Fruit fly (Drosophila melanogaster) whole organism, pupa: ENCODE results near the gene CG42299.

Experiments used
- CG10348 ChIP-seq: fragments of 200-800 bp; sonication (Bioruptor generic); IDR thresholded peaks from 2 replicates; pipeline ENCODE4 v1.3.6; 2022; ENCODE audit warnings: missing biosample characterization, missing genetic modification characterization
- CG12605 ChIP-seq: fragments of 200-800 bp; sonication (Bioruptor generic); IDR thresholded peaks from 2 replicates; pipeline ENCODE4 v1.3.6; 2022; ENCODE audit warnings: missing biosample characterization, missing genetic modification characterization
- CG13204 ChIP-seq: fragments of 200-800 bp; sonication (Bioruptor generic); optimal IDR thresholded peaks from 2 replicates; lab custom pipeline; 2018; ENCODE audit warnings: missing biosample characterization, mild to moderate bottlenecking, missing genetic modification characterization, moderate library complexity
- CG14655 ChIP-seq: fragments of 200-800 bp; sonication (Bioruptor generic); optimal IDR thresholded peaks from 3 replicates; lab custom pipeline; 2017; ENCODE audit warnings: mild to moderate bottlenecking, missing biosample characterization, missing genetic modification reagents, missing genetic modification characterization
- CG15710 ChIP-seq: fragments of 200-800 bp; sonication (Bioruptor generic); optimal IDR thresholded peaks from 2 replicates; lab custom pipeline; 2018; ENCODE audit warnings: missing biosample characterization, mild to moderate bottlenecking, missing genetic modification characterization, moderate library complexity
- CG17806 ChIP-seq: fragments of 200-800 bp; sonication (Bioruptor generic); optimal IDR thresholded peaks from 2 replicates; lab custom pipeline; 2018; ENCODE audit warnings: missing biosample characterization, mild to moderate bottlenecking, missing genetic modification characterization, moderate library complexity
- CG32121 ChIP-seq: fragments of 200-800 bp; sonication (Bioruptor generic); IDR thresholded peaks from 2 replicates; pipeline ENCODE4 v1.3.6; 2022; ENCODE audit warnings: missing biosample characterization, missing genetic modification characterization
- CG34367 ChIP-seq: fragments of 200-800 bp; sonication (Bioruptor generic); optimal IDR thresholded peaks from 2 replicates; lab custom pipeline; 2018; ENCODE audit warnings: missing biosample characterization, mild to moderate bottlenecking, missing genetic modification characterization
- CG4496 ChIP-seq: fragments of 200-800 bp; sonication (Bioruptor generic); IDR thresholded peaks from 3 replicates; pipeline ENCODE4 v1.3.6; 2022; ENCODE audit warnings: missing biosample characterization, missing genetic modification characterization
- CG8159 ChIP-seq: fragments of 200-800 bp; sonication (Bioruptor generic); optimal IDR thresholded peaks from 3 replicates; lab custom pipeline; 2018; ENCODE audit warnings: missing biosample characterization, mild to moderate bottlenecking, missing genetic modification characterization, moderate library complexity
- CG8301 ChIP-seq: fragments of 200-800 bp; sonication (Bioruptor generic); optimal IDR thresholded peaks from 2 replicates; lab custom pipeline; 2018; ENCODE audit warnings: missing biosample characterization, mild to moderate bottlenecking, missing genetic modification characterization
- CG9948 ChIP-seq: fragments of 200-800 bp; sonication (Bioruptor generic); optimal IDR thresholded peaks from 2 replicates; lab custom pipeline; 2018; ENCODE audit warnings: missing biosample characterization, mild to moderate bottlenecking, missing genetic modification characterization, moderate library complexity
- D1 ChIP-seq: fragments of 200-800 bp; sonication (Bioruptor generic); optimal IDR thresholded peaks from 2 replicates; lab custom pipeline; 2018; ENCODE audit warnings: missing biosample characterization, mild to moderate bottlenecking, missing genetic modification characterization, moderate library complexity
- EcR ChIP-seq: fragments of 200-800 bp; sonication (Bioruptor generic); optimal IDR thresholded peaks from 3 replicates; lab custom pipeline; 2019; ENCODE audit warnings: missing biosample characterization, missing genetic modification characterization, mild to moderate bottlenecking, moderate library complexity, missing genetic modification reagents
- Ets98B ChIP-seq: fragments of 200-800 bp; sonication (Bioruptor generic); IDR thresholded peaks from 2 replicates; pipeline ENCODE4 v1.3.6; 2022; ENCODE audit warnings: missing biosample characterization, missing genetic modification characterization
- Pif1A ChIP-seq: fragments of 200-800 bp; sonication (Bioruptor generic); optimal IDR thresholded peaks from 3 replicates; lab custom pipeline; 2016; ENCODE audit warnings: missing biosample characterization, missing genetic modification characterization
- Pif1B ChIP-seq: fragments of 200-800 bp; sonication (Bioruptor generic); optimal IDR thresholded peaks from 3 replicates; lab custom pipeline; 2016; ENCODE audit warnings: missing biosample characterization, missing genetic modification characterization
- Snoo ChIP-seq: fragments of 200-800 bp; sonication (Bioruptor generic); optimal IDR thresholded peaks from 3 replicates; lab custom pipeline; 2017; ENCODE audit warnings: missing biosample characterization, mild to moderate bottlenecking, missing genetic modification characterization, inconsistent platforms
- fd96Ca ChIP-seq: fragments of 200-800 bp; sonication (Bioruptor generic); IDR thresholded peaks from 3 replicates; pipeline ENCODE4 v1.3.6; 2022; ENCODE audit warnings: missing biosample characterization, missing genetic modification characterization
- gl ChIP-seq: fragments of 200-800 bp; sonication (Bioruptor generic); optimal IDR thresholded peaks from 2 replicates; lab custom pipeline; 2018; ENCODE audit warnings: missing biosample characterization, mild to moderate bottlenecking, missing genetic modification characterization
- rn ChIP-seq: fragments of 200-800 bp; sonication (Bioruptor generic); IDR thresholded peaks from 2 replicates; pipeline ENCODE4 v1.3.6; 2022; ENCODE audit warnings: missing biosample characterization, missing genetic modification characterization

CG42299 gene

DNA sequence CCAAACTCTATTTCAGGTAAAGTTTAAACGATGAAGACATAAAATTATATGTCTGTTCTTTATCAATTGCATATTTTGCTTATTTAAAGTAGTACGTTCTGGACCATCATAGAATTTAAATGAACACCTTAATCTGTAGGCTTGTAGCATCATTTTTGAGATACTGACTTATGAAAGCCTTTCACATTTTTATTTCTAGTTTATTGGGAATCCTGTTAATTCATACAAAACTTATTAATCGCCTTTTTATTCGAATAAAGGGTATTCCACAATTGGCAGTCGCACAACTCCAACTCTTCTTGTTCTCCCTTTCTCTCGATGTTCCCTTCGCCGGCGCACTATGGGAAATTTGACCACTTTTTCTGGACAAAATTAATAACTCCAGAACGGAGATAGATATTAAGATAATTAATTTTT is 23.0 kb downstream of the CG42299 start:
- TF ChIP-seq CG13204 (GFP tag; lab: Kevin White, UChicago) (no peak), CG8159 (tag; lab: Kevin White, UChicago) (peak; percentile 44), Snoo (tag; lab: Kevin White, UChicago) (peak; percentile 45), CG9948 (tag; lab: Kevin White, UChicago) (peak; percentile 28), CG17806 (peak; percentile 32), CG32121 (GFP tag; lab: Robert Waterston, UW) (no peak), CG4496 (GFP tag; lab: Robert Waterston, UW) (no peak), CG10348 (GFP tag; lab: Robert Waterston, UW) (no peak), Pif1B (GFP tag; lab: Kevin White, UChicago) (peak; percentile 40), CG8301 (tag; lab: Kevin White, UChicago) (peak; percentile 37), D1 (tag; lab: Kevin White, UChicago) (no peak), Ets98B (no peak), Pif1A (GFP tag; lab: Kevin White, UChicago) (peak; percentile 41), fd96Ca (GFP tag; lab: Robert Waterston, UW) (no peak), CG14655 (GFP tag; lab: Kevin White, UChicago) (peak; percentile 56), CG15710 (peak; percentile 40), CG34367 (peak; percentile 9), EcR (no peak), gl (tag; lab: Kevin White, UChicago) (no peak), rn (GFP tag; lab: Robert Waterston, UW) (no peak)
- TF ChIP-seq, all 21 proteins: peak for 10

- TF ChIP-seq CG4496 (GFP tag; lab: Robert Waterston, UW) = peak; percentile 77
- TF ChIP-seq Snoo (tag; lab: Kevin White, UChicago) = peak; percentile 24
- TF ChIP-seq CG8159 (tag; lab: Kevin White, UChicago) = peak; percentile 41
- peak; percentile 80; the same call in 1 of the 2 replicates for TF ChIP-seq CG32121 (GFP tag; lab: Robert Waterston, UW)
- TF ChIP-seq Ets98B = peak; percentile 65
- TF ChIP-seq CG9948 (tag; lab: Kevin White, UChicago) = peak; percentile 21
- 0 out of 2 replicates have a peak, but pooled peaks have one; percentile 33 for TF ChIP-seq CG12605
- peak; percentile 53 for TF ChIP-seq CG14655 (GFP tag; lab: Kevin White, UChicago)
- TF ChIP-seq Pif1A (GFP tag; lab: Kevin White, UChicago) = peak; percentile 28
- peak; percentile 40 for TF ChIP-seq CG15710
- peak; percentile 68 for TF ChIP-seq rn (GFP tag; lab: Robert Waterston, UW)
- no peak for TF ChIP-seq Pif1B (GFP tag; lab: Kevin White, UChicago)
- no peak for TF ChIP-seq CG13204 (GFP tag; lab: Kevin White, UChicago)
- peak; percentile 51; the same call in 1 of the 2 replicates for TF ChIP-seq CG10348 (GFP tag; lab: Robert Waterston, UW)
- peak; percentile 49 for TF ChIP-seq CG8301 (tag; lab: Kevin White, UChicago)
- TF ChIP-seq EcR = no peak
- no peak for TF ChIP-seq D1 (tag; lab: Kevin White, UChicago)
- TF ChIP-seq CG34367 = peak; percentile 15
- peak; percentile 36 for TF ChIP-seq CG17806
- peak; percentile 61; the same call in 1 of the 3 replicates for TF ChIP-seq fd96Ca (GFP tag; lab: Robert Waterston, UW)
- no peak for TF ChIP-seq gl (tag; lab: Kevin White, UChicago)
- TF ChIP-seq, all 21 proteins: peak for 16
Observed at dm6 chrX:15549055-15549454, 26.4 kb downstream of the CG42299 start.

dm6 chrX:15545467-15546197 is 29.9 kb downstream of the CG42299 start:
- TF ChIP-seq CG34367 = no peak
- TF ChIP-seq Ets98B = no peak
- no peak for TF ChIP-seq CG15710
- no peak for TF ChIP-seq EcR
- TF ChIP-seq CG32121 (GFP tag; lab: Robert Waterston, UW) = no peak
- TF ChIP-seq Pif1A (GFP tag; lab: Kevin White, UChicago) = no peak
- TF ChIP-seq CG8159 (tag; lab: Kevin White, UChicago) = no peak
- TF ChIP-seq, all 21 proteins: peak for 0

- TF ChIP-seq Pif1A (GFP tag; lab: Kevin White, UChicago) (peak; percentile 43), CG34367 (no peak), Pif1B (GFP tag; lab: Kevin White, UChicago) (peak; percentile 25), CG8159 (tag; lab: Kevin White, UChicago) (peak; percentile 42), rn (GFP tag; lab: Robert Waterston, UW) (0 out of 2 replicates have a peak, but pooled peaks have one; percentile 23), CG14655 (GFP tag; lab: Kevin White, UChicago) (peak; percentile 69), Snoo (tag; lab: Kevin White, UChicago) (no peak), CG15710 (peak; percentile 41), CG10348 (GFP tag; lab: Robert Waterston, UW) (no peak), fd96Ca (GFP tag; lab: Robert Waterston, UW) (peak; percentile 77), EcR (no peak), CG8301 (tag; lab: Kevin White, UChicago) (peak; percentile 48), Ets98B (peak; percentile 70), CG9948 (tag; lab: Kevin White, UChicago) (no peak), D1 (tag; lab: Kevin White, UChicago) (no peak), CG12605 (peak; percentile 28; the same call in 1 of the 2 replicates), gl (tag; lab: Kevin White, UChicago) (no peak), CG17806 (peak; percentile 41), CG13204 (GFP tag; lab: Kevin White, UChicago) (no peak), CG32121 (GFP tag; lab: Robert Waterston, UW) (peak; percentile 80), CG4496 (GFP tag; lab: Robert Waterston, UW) (peak; percentile 79)
Observed at dm6 chrX:15543479-15544044, 31.9 kb downstream of the CG42299 start.
